Fruit fly (Drosophila melanogaster) whole organism, embryonic: ENCODE measurements around the gene LSm7.

ENCODE experiments used
- CG18764 ChIP-seq: fragments of 200-800 bp; sonication (Bioruptor generic); optimal IDR thresholded peaks from 3 replicates; lab custom pipeline; 2016; ENCODE audit warnings: missing biosample characterization, missing genetic modification characterization
- Tbp ChIP-seq: fragments of >200 bp; optimal IDR thresholded peaks from 2 replicates; lab custom pipeline; 2018; ENCODE audit warnings: missing biosample characterization, missing genetic modification characterization
- Xrp1 ChIP-seq: fragments of 200-800 bp; sonication (Bioruptor generic); IDR thresholded peaks from 2 replicates; pipeline ENCODE4 v1.3.6; 2022; ENCODE audit warnings: missing biosample characterization, missing genetic modification characterization

- TF ChIP-seq Xrp1 (GFP tag; lab: Robert Waterston, UW) = no peak
- TF ChIP-seq CG18764 = no peak
- TF ChIP-seq Tbp (GFP tag; lab: Kevin White, UChicago) = no peak
Observed at dm6 chr2L:16752340-16752739, 9.4 kb upstream of the LSm7 start.
